Fruit fly (Drosophila melanogaster): ENCODE data around the gene RpS5a.

Gene RpS5a

DNA sequence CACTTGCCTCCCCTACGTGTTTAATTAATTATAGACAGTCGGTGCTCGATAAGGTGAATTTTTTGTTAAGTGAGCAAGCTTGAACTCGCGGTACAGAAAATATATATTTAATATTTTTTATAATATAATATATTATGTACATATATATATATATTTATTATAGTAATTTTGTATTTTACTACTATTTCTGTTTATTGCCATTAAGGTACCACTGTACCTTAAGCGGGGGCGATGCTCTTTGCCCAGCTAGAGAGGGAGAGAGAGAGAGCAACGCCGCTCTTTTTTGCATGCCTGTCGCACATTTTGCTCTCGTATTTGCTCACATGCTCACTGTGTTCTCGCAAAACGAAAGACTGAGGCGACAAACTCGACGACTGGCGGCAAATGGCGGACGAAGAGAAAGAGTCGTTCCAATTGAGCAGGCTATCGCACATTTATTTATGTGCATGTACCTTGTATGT is 22.4 kb upstream of the RpS5a start (continued):
- TF ChIP-seq Drgx (GFP tag; IDR thresholded peaks at IDR 0.05) (peak; percentile 83), Sry-δ (GFP tag; optimal IDR thresholded peaks at IDR 0.05) (no peak), Rx (GFP tag; IDR thresholded peaks at IDR 0.05) (no peak), Poxn (GFP tag; IDR thresholded peaks at IDR 0.05) (0 out of 2 replicates have a peak, but pooled peaks have one; percentile 25), lilli (GFP tag; optimal IDR thresholded peaks at IDR 0.05) (peak; percentile 1), D19B (GFP tag; optimal IDR thresholded peaks at IDR 0.05) (no peak), cas (GFP tag; IDR thresholded peaks at IDR 0.05) (0 out of 2 replicates have a peak, but pooled peaks have one; percentile 18), CG18619 (GFP tag; optimal IDR thresholded peaks at IDR 0.05) (peak; percentile 8), CG7786 (GFP tag; optimal IDR thresholded peaks at IDR 0.05) (no peak), CG12391 (tag; optimal IDR thresholded peaks at IDR 0.05) (peak; percentile 39), D (optimal IDR thresholded peaks at IDR 0.05) (no peak), D (GFP tag; optimal IDR thresholded peaks at IDR 0.05) (no peak), crol (GFP tag; IDR thresholded peaks at IDR 0.05) (no peak), al (GFP tag; IDR thresholded peaks at IDR 0.05) (peak; percentile 41; the same call in 1 of the 2 replicates), Tbp (GFP tag; optimal IDR thresholded peaks at IDR 0.05) (no peak), btn (GFP tag; optimal IDR thresholded peaks at IDR 0.05) (no peak), CG2712 (tag; optimal IDR thresholded peaks at IDR 0.05) (peak; percentile 36), CG8924 (tag; optimal IDR thresholded peaks at IDR 0.05) (peak; percentile 53), CG14710 (tag; optimal IDR thresholded peaks at IDR 0.05) (no peak), ind (GFP tag; optimal IDR thresholded peaks at IDR 0.05) (peak; percentile 23), lbe (GFP tag; optimal IDR thresholded peaks at IDR 0.05) (peak; percentile 35), bcd (GFP tag; optimal IDR thresholded peaks at IDR 0.05) (peak; percentile 24), CG17359 (tag; optimal IDR thresholded peaks at IDR 0.05) (peak; percentile 23), slbo (GFP tag; IDR thresholded peaks at IDR 0.05) (peak; percentile 74), sens (GFP tag) (no peak), CG11560 (tag; IDR thresholded peaks at IDR 0.05) (no peak), prd (optimal IDR thresholded peaks at IDR 0.05) (no peak), prd (GFP tag; IDR thresholded peaks at IDR 0.05) (peak; percentile 74), nom (GFP tag; optimal IDR thresholded peaks at IDR 0.05) (peak; percentile 58), NfI (GFP tag; optimal IDR thresholded peaks at IDR 0.05) (peak; percentile 42), Sin3A (optimal IDR thresholded peaks at IDR 0.05) (no peak), CG3281 (GFP tag; optimal IDR thresholded peaks at IDR 0.05) (peak; percentile 45), CG3163 (GFP tag; optimal IDR thresholded peaks at IDR 0.05) (no peak), CG7928 (GFP tag; optimal IDR thresholded peaks at IDR 0.05) (no peak), ro (GFP tag; IDR thresholded peaks at IDR 0.05) (no peak), CG3847 (GFP tag; IDR thresholded peaks at IDR 0.05) (peak; percentile 49), crc (GFP tag; optimal IDR thresholded peaks at IDR 0.05) (no peak), gsb (GFP tag; IDR thresholded peaks at IDR 0.05) (no peak), Oli (tag; optimal IDR thresholded peaks at IDR 0.05) (peak; percentile 47), Lhr (GFP tag; optimal IDR thresholded peaks at IDR 0.05) (no peak), CG18764 (GFP tag; optimal IDR thresholded peaks at IDR 0.05) (no peak), Dref (GFP tag; IDR thresholded peaks at IDR 0.05) (no peak), CG8944 (GFP tag; optimal IDR thresholded peaks at IDR 0.05) (no peak), CG30431 (GFP tag; optimal IDR thresholded peaks at IDR 0.05) (no peak), CG14860 (GFP tag; IDR thresholded peaks at IDR 0.05; ENCODE audit: partially characterized antibody) (no peak), CG34422 (GFP tag; IDR thresholded peaks at IDR 0.05) (0 out of 3 replicates have a peak, but pooled peaks have one; percentile 29), vvl (GFP tag; IDR thresholded peaks at IDR 0.05) (peak; percentile 58; the same call in 1 of the 2 replicates), CG6854 (GFP tag; optimal IDR thresholded peaks at IDR 0.05) (peak; percentile 57), mld (GFP tag; IDR thresholded peaks at IDR 0.05; ENCODE audit: partially characterized antibody) (no peak), cwo (GFP tag; optimal IDR thresholded peaks at IDR 0.05) (peak; percentile 69), Fer1 (GFP tag; optimal IDR thresholded peaks at IDR 0.05) (peak; percentile 61), sim (GFP tag; IDR thresholded peaks at IDR 0.05) (no peak), lmd (GFP tag; IDR thresholded peaks at IDR 0.05) (peak; percentile 62; the same call in 1 of the 2 replicates)

Measured in whole organism, embryonic.